Fruit fly (Drosophila melanogaster) S2 (cell line): ENCODE data around the gene sing.

ENCODE experiments used
- CG8478 ChIP-seq: fragments of >200 bp; optimal IDR thresholded peaks from 2 replicates; lab custom pipeline; 2018
- CTCF ChIP-seq, 2 experiments: fragments of >200 bp; optimal IDR thresholded peaks; 2 replicates each; lab custom pipeline; 2018

DNA sequence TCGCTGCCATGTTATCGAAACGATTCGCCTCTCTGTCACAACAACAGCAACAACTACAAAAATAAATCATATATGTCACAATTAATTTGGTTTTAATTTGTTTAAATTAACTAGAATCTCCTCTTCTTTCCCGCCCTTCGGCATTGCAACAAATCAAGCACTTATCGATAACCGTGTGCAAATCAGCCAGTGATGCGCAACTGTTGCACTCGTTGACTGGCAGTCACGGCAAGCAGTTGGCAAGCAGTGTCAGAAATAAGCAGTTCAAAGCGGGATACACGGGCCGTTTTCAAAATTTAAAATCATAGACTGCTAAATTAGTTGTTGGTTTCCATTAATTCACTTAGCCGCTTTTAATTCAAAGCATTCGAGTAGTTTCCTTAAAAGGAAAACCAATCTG, 4.7 kb downstream of the sing start, which contains the start of gene Axs:
- TF ChIP-seq CG8478 (lab: Kevin White, UChicago): no peak
- TF ChIP-seq CTCF (optimal IDR thresholded peaks at IDR 0.05; lab: Kevin White, UChicago): peak; percentile 31 to 49
